Worm (Caenorhabditis elegans): ENCODE data around the gene D1005.2.

DNA sequence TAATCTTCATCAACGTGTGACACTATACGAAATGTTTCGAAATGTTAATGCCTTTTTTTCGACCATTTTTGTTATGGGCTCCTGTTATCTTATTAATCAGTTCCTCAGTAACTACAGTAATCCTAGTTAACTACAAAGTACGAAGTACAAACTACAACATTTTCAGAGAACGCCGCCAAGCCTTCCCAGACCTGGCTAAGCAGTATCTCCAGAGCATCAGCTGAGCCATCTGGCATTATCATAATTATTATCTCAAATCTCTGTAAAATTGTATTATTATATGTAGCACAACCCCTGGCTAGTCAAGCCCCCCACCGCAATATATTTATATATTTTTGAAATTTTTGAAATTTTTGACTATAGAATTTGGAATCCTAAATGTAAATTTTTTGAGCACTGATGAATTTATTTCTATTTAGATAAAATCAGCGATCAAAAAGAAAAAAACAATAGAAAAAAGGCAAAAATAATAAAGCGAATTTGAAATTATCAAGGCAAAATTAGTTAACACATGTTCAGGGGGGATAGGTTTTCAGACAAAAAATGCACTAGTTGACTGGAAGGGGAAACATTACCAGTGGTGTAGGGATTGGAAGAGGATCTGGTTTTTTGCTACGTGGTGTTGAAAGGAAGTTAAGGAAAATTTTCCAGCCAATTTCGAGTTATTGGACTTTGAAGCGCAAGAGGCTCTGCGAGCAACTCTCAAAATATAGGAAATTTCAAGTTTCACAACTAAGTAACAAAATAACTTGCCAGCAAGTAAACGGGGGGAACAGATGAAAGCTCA is 6.8 kb upstream of the D1005.2 start:
- no peak for TF ChIP-seq lin-13 (tag; optimal IDR thresholded peaks at IDR 0.05)
- no peak for TF ChIP-seq blmp-1 (tag; optimal IDR thresholded peaks at IDR 0.05)
- TF ChIP-seq sptf-1 (tag; optimal IDR thresholded peaks at IDR 0.05) = no peak
- TF ChIP-seq mab-5 (tag; optimal IDR thresholded peaks at IDR 0.05) = no peak
- TF ChIP-seq unc-39 (tag; optimal IDR thresholded peaks at IDR 0.05) = no peak
- TF ChIP-seq nhr-237 (tag; optimal IDR thresholded peaks at IDR 0.05) = no peak
- no peak for TF ChIP-seq lin-32 (GFP tag; optimal IDR thresholded peaks at IDR 0.05)
- no peak for TF ChIP-seq unc-62 (GFP tag; optimal IDR thresholded peaks at IDR 0.05)
- TF ChIP-seq nhr-76 (tag; optimal IDR thresholded peaks at IDR 0.05) = no peak
- no peak for TF ChIP-seq pha-4 (tag; optimal IDR thresholded peaks at IDR 0.05)
